Worm (Caenorhabditis elegans) whole organism, midembryonic: ENCODE data around the gene F16H6.3.

Experiments
- T22C8.4 ChIP-seq: fragments of 200-800 bp; sonication (Bioruptor generic); IDR thresholded peaks from 2 replicates; pipeline ENCODE4 v1.3.6; 2022; ENCODE audit warnings: missing genetic modification characterization, missing compliant biosample characterization
- cog-1 ChIP-seq: sonication (generic microtip); optimal IDR thresholded peaks from 2 replicates; lab custom pipeline; 2016; ENCODE audit warnings: missing genetic modification characterization, missing compliant biosample characterization
- flt-1 ChIP-seq: fragments of 200-800 bp; sonication (Bioruptor generic); IDR thresholded peaks from 2 replicates; pipeline ENCODE4 v1.3.6; 2022; ENCODE audit warnings: missing genetic modification characterization, missing compliant biosample characterization
- ref-1 ChIP-seq: fragments of 200-800 bp; sonication (Bioruptor generic); conservative IDR thresholded peaks from 2 replicates; pipeline ENCODE4 v1.3.6; 2022; ENCODE audit warnings: missing genetic modification reagents, missing genetic modification characterization, missing compliant biosample characterization

- TF ChIP-seq T22C8.4 (GFP tag; lab: Robert Waterston, UW) (no peak), ref-1 (GFP tag; lab: Robert Waterston, UW) (no peak), cog-1 (tag; lab: Kevin White, UChicago) (no peak), flt-1 (no peak)
Observed at ce11 chrV:18163434-18163833, 31.7 kb upstream of the F16H6.3 start.
